Worm (Caenorhabditis elegans): ENCODE measurements around the gene T08A9.13.

The T08A9.13 gene

DNA sequence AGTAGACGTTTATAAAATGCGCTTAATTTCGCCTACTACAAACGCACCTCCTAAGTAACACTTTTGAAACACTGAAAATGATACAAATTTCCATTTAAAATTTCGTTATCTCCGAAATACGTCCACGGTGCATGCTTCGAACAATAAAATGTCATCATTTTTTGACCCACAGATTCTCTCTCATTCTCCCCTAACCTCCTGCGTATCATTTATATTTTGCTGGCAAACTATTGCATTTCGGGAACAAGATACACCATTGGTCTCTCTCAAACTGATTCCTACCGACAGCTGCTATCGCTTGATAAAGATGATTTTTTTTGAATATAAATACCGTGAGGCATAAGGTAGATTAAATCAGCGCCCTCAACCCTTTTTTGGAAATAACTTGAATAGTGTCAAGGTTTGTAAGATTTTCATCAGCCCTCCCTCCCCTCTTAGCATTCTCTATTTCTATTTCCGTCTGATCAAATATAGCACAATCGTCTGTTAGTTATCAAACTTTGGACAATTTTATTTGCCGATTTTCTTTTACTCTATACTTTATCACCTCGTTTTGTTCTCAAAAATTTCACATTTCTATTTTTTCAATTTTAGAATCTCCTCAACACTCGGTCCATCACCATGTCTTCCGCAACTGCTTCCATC lies 18.8 kb upstream of the T08A9.13 start, which contains the start of gene C07D8.6 (continued):
- TF ChIP-seq efl-3 (GFP tag; optimal IDR thresholded peaks at IDR 0.05) = no peak
- no peak for TF ChIP-seq aly-2 (tag; optimal IDR thresholded peaks at IDR 0.05)

DNA sequence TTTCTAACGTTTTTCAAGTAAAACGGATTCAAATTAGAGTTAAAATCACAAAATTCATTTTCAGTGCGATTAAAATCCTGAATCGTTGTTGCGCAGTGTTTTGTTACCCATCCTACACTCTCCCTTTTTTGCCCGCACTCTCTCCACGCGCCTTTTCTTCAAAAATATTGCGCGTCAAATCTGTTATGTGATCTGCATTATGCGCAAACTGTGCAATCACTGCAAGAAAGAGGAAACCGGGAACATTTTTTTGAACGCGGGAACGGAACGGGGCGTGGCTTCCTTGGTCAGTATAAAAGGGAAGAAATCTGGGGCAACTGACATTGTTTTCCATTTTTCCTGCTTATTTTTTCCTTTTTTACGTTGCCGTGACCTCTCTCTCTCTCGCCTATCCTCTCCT lies 18.2 kb upstream of the T08A9.13 start:
- TF ChIP-seq unc-30 (tag; optimal IDR thresholded peaks at IDR 0.05) (no peak), lir-3 (tag; optimal IDR thresholded peaks at IDR 0.05; ENCODE audit: poor library complexity) (no peak), efl-1 (optimal IDR thresholded peaks at IDR 0.05) (peak; percentile 26 to 29), efl-1 (GFP tag; optimal IDR thresholded peaks at IDR 0.05 in 1 of 2) (peak; percentile 25 to 93), sptf-1 (tag; optimal IDR thresholded peaks at IDR 0.05) (no peak), nhr-19 (GFP tag; conservative IDR thresholded peaks at IDR 0.05) (no peak), fkh-8 (tag; optimal IDR thresholded peaks at IDR 0.05) (no peak), lsy-2 (tag; optimal IDR thresholded peaks at IDR 0.05) (peak in 1 of 2 experiments; percentile 10), dpl-1 (GFP tag; optimal IDR thresholded peaks at IDR 0.05) (peak; percentile 2 to 42 (median 28)), ces-1 (GFP tag; optimal IDR thresholded peaks at IDR 0.05) (no peak), elt-3 (tag; optimal IDR thresholded peaks at IDR 0.05) (peak in 1 of 6 experiments; percentile 3), pqm-1 (tag; optimal IDR thresholded peaks at IDR 0.05) (no peak), jun-1 (tag; optimal IDR thresholded peaks at IDR 0.05) (no peak), ceh-88 (GFP tag; IDR thresholded peaks at IDR 0.05) (no peak), hpl-2 (GFP tag; optimal IDR thresholded peaks at IDR 0.05) (no peak), lin-14 (GFP tag; optimal IDR thresholded peaks at IDR 0.05) (peak; percentile 12), F16B12.6 (tag; optimal IDR thresholded peaks at IDR 0.05) (peak; percentile 77), mdl-1 (tag; optimal IDR thresholded peaks at IDR 0.05) (no peak), blmp-1 (tag; optimal IDR thresholded peaks at IDR 0.05) (peak; percentile 54), zag-1 (tag; optimal IDR thresholded peaks at IDR 0.05) (no peak), C34B4.2 (tag; optimal IDR thresholded peaks at IDR 0.05) (no peak), pax-3 (tag; optimal IDR thresholded peaks at IDR 0.05) (no peak), snu-23 (GFP tag; optimal IDR thresholded peaks at IDR 0.05) (peak; percentile 12), unc-86 (tag; optimal IDR thresholded peaks at IDR 0.05) (no peak), lin-35 (GFP tag; optimal IDR thresholded peaks at IDR 0.05) (peak; percentile 12 to 50), xbp-1 (tag; optimal IDR thresholded peaks at IDR 0.05) (peak; percentile 14), nhr-47 (tag; optimal IDR thresholded peaks at IDR 0.05) (no peak), mep-1 (tag; optimal IDR thresholded peaks at IDR 0.05) (peak; percentile 43), aly-2 (tag; optimal IDR thresholded peaks at IDR 0.05) (no peak), mef-2 (tag; optimal IDR thresholded peaks at IDR 0.05) (no peak), swsn-7 (tag; optimal IDR thresholded peaks at IDR 0.05) (peak; percentile 24), sox-4 (tag; optimal IDR thresholded peaks at IDR 0.05) (no peak)

DNA sequence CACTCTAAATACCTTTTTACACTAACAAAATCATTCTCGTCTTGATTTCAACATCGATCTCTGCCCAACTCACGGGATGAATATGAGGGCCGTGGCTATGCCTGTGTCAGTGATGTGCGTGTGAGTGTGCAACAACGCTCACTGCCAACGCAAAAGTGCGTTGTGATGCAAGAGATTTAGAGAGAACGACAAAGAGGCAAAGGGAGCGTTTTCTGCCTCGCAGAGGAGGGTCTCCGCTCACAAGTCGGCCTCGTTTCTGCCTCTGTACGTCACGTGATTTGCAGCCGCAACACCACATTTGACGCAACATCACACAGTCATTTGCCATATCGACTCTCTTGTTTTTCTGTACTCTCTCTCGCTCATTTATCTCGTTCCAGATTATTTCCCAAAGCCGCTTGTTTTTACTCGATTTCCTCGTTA lies 12.1 kb upstream of the T08A9.13 start, which contains the start of gene epg-7:
Gene epg-7, plus strand, starts transcription at position 413 of the 423 bp plus-strand sequence.
- TF ChIP-seq Y116A8C.19 (tag; optimal IDR thresholded peaks at IDR 0.05; ENCODE audit: borderline replicate concordance) (no peak), sox-4 (tag; optimal IDR thresholded peaks at IDR 0.05) (peak; percentile 86), fos-1 (tag; optimal IDR thresholded peaks at IDR 0.05) (peak; percentile 86), lin-39 (tag; optimal IDR thresholded peaks at IDR 0.05) (peak; percentile 87), sptf-1 (tag; optimal IDR thresholded peaks at IDR 0.05) (no peak), mdl-1 (tag; optimal IDR thresholded peaks at IDR 0.05) (peak; percentile 93 to 98), ces-1 (GFP tag; optimal IDR thresholded peaks at IDR 0.05) (no peak), vab-15 (tag; optimal IDR thresholded peaks at IDR 0.05) (no peak), snpc-4 (tag; optimal IDR thresholded peaks at IDR 0.05) (peak; percentile 65), lin-35 (GFP tag; optimal IDR thresholded peaks at IDR 0.05) (peak; percentile 84 to 90), ama-1 (optimal IDR thresholded peaks at IDR 0.05) (peak; percentile 80), efl-1 (optimal IDR thresholded peaks at IDR 0.05) (peak; percentile 81 to 85), efl-1 (GFP tag; optimal IDR thresholded peaks at IDR 0.05 in 1 of 2) (peak; percentile 67 to 97), C34B4.2 (tag; optimal IDR thresholded peaks at IDR 0.05) (no peak), nhr-11 (tag; optimal IDR thresholded peaks at IDR 0.05) (peak; percentile 71), ceh-8 (GFP tag; optimal IDR thresholded peaks at IDR 0.05) (peak; percentile 95), snu-23 (GFP tag; optimal IDR thresholded peaks at IDR 0.05) (peak; percentile 99), F16B12.6 (tag; optimal IDR thresholded peaks at IDR 0.05) (peak; percentile 94), xbp-1 (tag; optimal IDR thresholded peaks at IDR 0.05) (peak; percentile 98), ztf-4 (tag; optimal IDR thresholded peaks at IDR 0.05) (peak; percentile 96), C16A3.4 (tag; optimal IDR thresholded peaks at IDR 0.05) (peak; percentile 93), mab-9 (GFP tag; IDR thresholded peaks at IDR 0.05) (peak; percentile 88), tbx-2 (tag; optimal IDR thresholded peaks at IDR 0.05) (peak; percentile 98), nhr-47 (tag; optimal IDR thresholded peaks at IDR 0.05) (peak; percentile 97), jun-1 (tag; optimal IDR thresholded peaks at IDR 0.05) (peak; percentile 95), alr-1 (tag; optimal IDR thresholded peaks at IDR 0.05; ENCODE audit: borderline replicate concordance) (no peak), nhr-19 (GFP tag; conservative IDR thresholded peaks at IDR 0.05) (peak; percentile 95), rnt-1 (tag; optimal IDR thresholded peaks at IDR 0.05) (peak; percentile 94), mef-2 (tag; optimal IDR thresholded peaks at IDR 0.05) (peak; percentile 73)
